Fruit fly (Drosophila melanogaster): Measurements from ENCODE around the gene CG4119.

CG4119 gene

DNA sequence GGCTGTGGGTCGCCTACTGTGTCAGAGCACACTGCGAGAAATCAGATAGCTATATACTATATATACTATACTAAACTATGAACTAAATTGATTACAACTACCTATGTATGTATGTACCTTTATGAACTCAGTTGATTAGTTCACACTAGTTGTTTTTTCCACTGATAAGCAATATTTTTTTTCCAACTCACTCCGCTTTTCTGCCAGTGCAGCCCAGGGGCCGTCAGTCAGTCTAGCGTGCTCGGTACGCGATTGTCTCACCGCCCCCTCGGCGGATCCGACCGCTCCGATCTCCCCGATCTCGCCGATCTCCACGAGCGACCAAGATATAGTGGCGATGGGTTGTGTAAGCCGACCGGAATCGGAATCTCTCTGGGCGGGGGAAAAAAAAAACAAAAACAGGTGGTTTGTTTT lies 40.1 kb downstream of the CG4119 start (continued):
- TF ChIP-seq CG15696 (tag; optimal IDR thresholded peaks at IDR 0.05) (peak; percentile 44), CG7357 (GFP tag; IDR thresholded peaks at IDR 0.05) (peak; percentile 86), crp (GFP tag; optimal IDR thresholded peaks at IDR 0.05) (peak in 1 of 2 experiments; percentile 25), CG15514 (GFP tag; optimal IDR thresholded peaks at IDR 0.05) (peak; percentile 85), emc (GFP tag; optimal IDR thresholded peaks at IDR 0.05) (peak; percentile 47), CG31224 (GFP tag; IDR thresholded peaks at IDR 0.05) (peak; percentile 87), CG33213 (GFP tag; optimal IDR thresholded peaks at IDR 0.05) (no peak), da (GFP tag; optimal IDR thresholded peaks at IDR 0.05) (no peak), CTCF (GFP tag; optimal IDR thresholded peaks at IDR 0.05) (peak; percentile 36), Dip2 (GFP tag; IDR thresholded peaks at IDR 0.05) (peak; percentile 41; the same call in 1 of the 2 replicates), BtbVII (GFP tag; optimal IDR thresholded peaks at IDR 0.05) (peak; percentile 89), phol (tag; optimal IDR thresholded peaks at IDR 0.05) (peak; percentile 82), p53 (GFP tag; optimal IDR thresholded peaks at IDR 0.05) (peak; percentile 26), stc (GFP tag; IDR thresholded peaks at IDR 0.05) (peak; percentile 88), CG10267 (tag; optimal IDR thresholded peaks at IDR 0.05) (peak; percentile 63), CG6813 (GFP tag; optimal IDR thresholded peaks at IDR 0.05) (peak; percentile 76), dati (GFP tag; IDR thresholded peaks at IDR 0.05) (peak; percentile 80), Jarid2 (GFP tag; optimal IDR thresholded peaks at IDR 0.05) (peak; percentile 64), dmrt99B (tag; optimal IDR thresholded peaks at IDR 0.05) (peak; percentile 89), CG8089 (GFP tag; optimal IDR thresholded peaks at IDR 0.05) (peak; percentile 13), Spps (tag; optimal IDR thresholded peaks at IDR 0.05) (no peak), Blimp-1 (GFP tag; optimal IDR thresholded peaks at IDR 0.05) (peak; percentile 76), CG33557 (GFP tag; optimal IDR thresholded peaks at IDR 0.05) (no peak), tx (GFP tag; optimal IDR thresholded peaks at IDR 0.05) (peak; percentile 46), vnd (GFP tag; IDR thresholded peaks at IDR 0.05; ENCODE audit: partially characterized antibody) (no peak), CG13624 (GFP tag; optimal IDR thresholded peaks at IDR 0.05) (peak; percentile 68), scrt (GFP tag; optimal IDR thresholded peaks at IDR 0.05) (peak; percentile 80), CG9215 (GFP tag; IDR thresholded peaks at IDR 0.05) (peak; percentile 90), pb (GFP tag; optimal IDR thresholded peaks at IDR 0.05) (peak; percentile 32), gcm (GFP tag; optimal IDR thresholded peaks at IDR 0.05) (peak; percentile 64), nerfin-2 (GFP tag; IDR thresholded peaks at IDR 0.05; ENCODE audit: partially characterized antibody) (no peak), CG32767 (GFP tag; IDR thresholded peaks at IDR 0.05) (peak; percentile 84), exex (tag; optimal IDR thresholded peaks at IDR 0.05) (peak; percentile 50), Nf-YC (tag; optimal IDR thresholded peaks at IDR 0.05) (peak; percentile 75), Atf-2 (GFP tag; optimal IDR thresholded peaks at IDR 0.05) (no peak), Sox100B (GFP tag; optimal IDR thresholded peaks at IDR 0.05) (peak; percentile 79), CG30403 (GFP tag; optimal IDR thresholded peaks at IDR 0.05) (peak; percentile 83), stwl (tag; optimal IDR thresholded peaks at IDR 0.05) (no peak), CG12071 (GFP tag; optimal IDR thresholded peaks at IDR 0.05) (peak; percentile 86), CG15269 (tag; optimal IDR thresholded peaks at IDR 0.05) (peak; percentile 84), CG17568 (GFP tag; optimal IDR thresholded peaks at IDR 0.05) (no peak), CG11398 (GFP tag; optimal IDR thresholded peaks at IDR 0.05) (no peak), CG13123 (GFP tag; optimal IDR thresholded peaks at IDR 0.05) (no peak), pum (GFP tag; optimal IDR thresholded peaks at IDR 0.05) (peak; percentile 62), NC2β (GFP tag; optimal IDR thresholded peaks at IDR 0.05) (peak; percentile 11), CG6854 (GFP tag; optimal IDR thresholded peaks at IDR 0.05) (peak; percentile 82), Ravus (GFP tag; IDR thresholded peaks at IDR 0.05) (peak; percentile 73), Eip74EF (GFP tag; optimal IDR thresholded peaks at IDR 0.05) (peak in 1 of 2 experiments; percentile 72), CG2202 (tag; optimal IDR thresholded peaks at IDR 0.05) (no peak), chn (GFP tag; optimal IDR thresholded peaks at IDR 0.05) (peak; percentile 22)

Data from whole organism, embryonic.